Worm (Caenorhabditis elegans): ENCODE results near the gene C44B12.6.

DNA sequence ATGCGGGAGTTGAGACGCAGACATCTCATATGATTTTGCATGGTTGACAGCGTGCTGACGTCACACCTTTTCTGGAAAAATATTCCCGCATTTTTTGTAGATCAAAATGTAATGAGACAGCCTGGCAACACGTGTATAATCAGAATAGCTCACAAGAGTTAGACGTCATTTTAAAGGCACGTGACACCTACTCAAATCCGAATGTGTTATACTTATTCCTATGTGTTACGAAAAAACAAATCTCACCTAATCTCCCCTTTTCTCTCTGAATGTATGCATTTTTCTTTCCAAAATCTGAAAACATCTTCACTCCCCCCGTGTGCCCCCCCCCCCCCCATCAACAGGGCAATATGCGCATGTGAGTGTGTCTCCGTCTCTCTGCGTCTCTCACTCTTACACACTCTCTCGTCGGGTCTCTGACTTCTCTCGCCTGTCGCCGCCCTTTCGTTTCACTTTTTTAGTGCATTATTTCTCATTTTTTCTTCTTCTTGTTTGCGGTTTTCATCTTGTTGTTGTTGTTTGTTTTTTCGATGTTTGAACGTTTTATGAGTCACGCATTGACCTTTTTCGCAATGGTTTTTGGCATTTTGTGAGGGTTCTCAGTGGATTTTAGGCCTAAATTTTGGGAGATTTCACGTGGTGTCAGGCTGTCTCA is 31.9 kb upstream of the C44B12.6 start:
- no peak for TF ChIP-seq flt-1 (GFP tag; IDR thresholded peaks at IDR 0.05)
- TF ChIP-seq klf-2 (GFP tag; conservative IDR thresholded peaks at IDR 0.05) = no peak
- TF ChIP-seq cog-1 (tag; optimal IDR thresholded peaks at IDR 0.05) = no peak
- TF ChIP-seq ref-1 (GFP tag; conservative IDR thresholded peaks at IDR 0.05) = no peak
- no peak for TF ChIP-seq T22C8.4 (GFP tag; IDR thresholded peaks at IDR 0.05)

Data from whole organism, midembryonic.